Fruit fly (Drosophila melanogaster): ENCODE measurements around the gene CG10013.

DNA sequence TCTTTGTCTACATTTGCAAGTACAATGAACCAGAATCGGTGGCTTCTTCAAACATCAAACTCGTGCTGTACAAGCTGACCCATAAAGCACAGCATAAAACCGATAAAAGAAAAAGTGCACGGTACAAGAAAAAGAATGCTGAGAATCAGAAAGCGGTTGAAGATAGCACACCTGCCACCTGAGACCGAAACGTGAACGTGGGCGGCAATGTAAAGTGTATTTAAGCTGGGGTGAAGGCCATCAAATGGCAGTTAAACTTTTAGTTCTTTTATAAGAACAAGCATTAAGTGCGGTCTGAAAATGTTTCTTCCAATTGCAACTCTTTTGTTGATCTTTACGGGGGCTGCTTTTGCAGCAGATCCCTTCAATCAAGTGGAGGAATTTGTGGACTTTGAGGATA lies 12.3 kb upstream of the CG10013 start, which contains the start of gene CG4066:
- TF ChIP-seq CG14860 (GFP tag; IDR thresholded peaks at IDR 0.05; ENCODE audit: partially characterized antibody) (no peak), salm (tag; optimal IDR thresholded peaks at IDR 0.05) (no peak), CG13123 (GFP tag; optimal IDR thresholded peaks at IDR 0.05) (no peak), Rx (GFP tag; IDR thresholded peaks at IDR 0.05) (no peak), nau (GFP tag; optimal IDR thresholded peaks at IDR 0.05) (no peak), MBD-R2 (GFP tag; IDR thresholded peaks at IDR 0.05) (no peak), dati (GFP tag; IDR thresholded peaks at IDR 0.05) (no peak), E2f1 (GFP tag; IDR thresholded peaks at IDR 0.05) (no peak), sens (GFP tag) (no peak), lab (GFP tag; optimal IDR thresholded peaks at IDR 0.05) (no peak)
